In genomic region chrX:1922765-1923501, dm6 we compare ENCODE assay signal across 8 fruit fly cellular contexts.
TF ChIP-seq lines count a peak whose summit lies in the region.

eIF2Bepsilon (minus strand) TSS chrX:1922874.
Ocrl (plus strand) TSS chrX:1922981.

- TF ChIP-seq CTCF in S2 (optimal IDR thresholded peaks at IDR 0.05; lab: Kevin White, UChicago): peak; percentile 46 to 53
- TF ChIP-seq CTCF in whole organism, embryonic (GFP tag; optimal IDR thresholded peaks at IDR 0.05; lab: Kevin White, UChicago): peak; percentile 36

TF ChIP-seq in Kc167, 6 proteins besides CTCF, POLR2A, EP300 and RAD21:
- no peak for TF ChIP-seq h (optimal IDR thresholded peaks at IDR 0.05; lab: Kevin White, UChicago)
- no peak for TF ChIP-seq psq (optimal IDR thresholded peaks at IDR 0.05; lab: Kevin White, UChicago)
- peak; percentile 93 for TF ChIP-seq insv (optimal IDR thresholded peaks at IDR 0.05; lab: Kevin White, UChicago)

TF ChIP-seq in whole organism, 6 proteins besides CTCF, POLR2A, EP300 and RAD21:
- TF ChIP-seq EcR (GFP tag; optimal IDR thresholded peaks at IDR 0.05; lab: Kevin White, UChicago) (no peak), Dll (optimal IDR thresholded peaks at IDR 0.05; lab: Kevin White, UChicago) (peak; percentile 26)

TF ChIP-seq in whole organism, adult, 20 proteins besides CTCF, POLR2A, EP300 and RAD21 (continues in another document):
- TF ChIP-seq CG1620 (GFP tag; optimal IDR thresholded peaks at IDR 0.05; lab: Kevin White, UChicago) (peak; percentile 25), pad (GFP tag; optimal IDR thresholded peaks at IDR 0.05; lab: Kevin White, UChicago) (peak; percentile 13), tj (GFP tag; optimal IDR thresholded peaks at IDR 0.05; lab: Kevin White, UChicago) (no peak), Mnt (GFP tag; optimal IDR thresholded peaks at IDR 0.05; lab: Kevin White, UChicago) (peak; percentile 66), CG12768 (GFP tag; optimal IDR thresholded peaks at IDR 0.05; lab: Kevin White, UChicago) (no peak), toe (GFP tag; optimal IDR thresholded peaks at IDR 0.05; lab: Kevin White, UChicago) (no peak), CG7045 (GFP tag; optimal IDR thresholded peaks at IDR 0.05; lab: Kevin White, UChicago) (no peak), Hr96 (GFP tag; optimal IDR thresholded peaks at IDR 0.05; lab: Kevin White, UChicago) (no peak), ovo (GFP tag; optimal IDR thresholded peaks at IDR 0.05; lab: Kevin White, UChicago) (no peak), CG33017 (tag; optimal IDR thresholded peaks at IDR 0.05; lab: Kevin White, UChicago) (no peak), CG14711 (tag; optimal IDR thresholded peaks at IDR 0.05; lab: Kevin White, UChicago) (peak; percentile 58), Crg-1 (GFP tag; optimal IDR thresholded peaks at IDR 0.05; lab: Kevin White, UChicago) (no peak), CG7101 (tag; optimal IDR thresholded peaks at IDR 0.05; lab: Kevin White, UChicago) (peak; percentile 15), bab1 (GFP tag; optimal IDR thresholded peaks at IDR 0.05; lab: Kevin White, UChicago) (peak; percentile 38), Clk (GFP tag; optimal IDR thresholded peaks at IDR 0.05; lab: Kevin White, UChicago) (no peak), CG5204 (GFP tag; optimal IDR thresholded peaks at IDR 0.05; lab: Kevin White, UChicago) (no peak), kay (GFP tag; lab: Kevin White, UChicago; ENCODE audit: borderline replicate concordance) (no peak), CG11617 (GFP tag; optimal IDR thresholded peaks at IDR 0.05; lab: Kevin White, UChicago) (no peak)

TF ChIP-seq in whole organism, embryonic, 481 proteins besides CTCF, POLR2A, EP300 and RAD21 (continues in another document):
- TF ChIP-seq CG14441 (GFP tag; IDR thresholded peaks at IDR 0.05; lab: Robert Waterston, UW) (no peak), fu2 (GFP tag; optimal IDR thresholded peaks at IDR 0.05; lab: Kevin White, UChicago) (no peak), pita (GFP tag; optimal IDR thresholded peaks at IDR 0.05; lab: Kevin White, UChicago) (peak; percentile 73), bsh (GFP tag; optimal IDR thresholded peaks at IDR 0.05; lab: Kevin White, UChicago) (no peak), CG7556 (GFP tag; optimal IDR thresholded peaks at IDR 0.05; lab: Kevin White, UChicago) (no peak), Taf1 (GFP tag; IDR thresholded peaks at IDR 0.05; lab: Robert Waterston, UW) (no peak), E2f1 (GFP tag; IDR thresholded peaks at IDR 0.05; lab: Robert Waterston, UW) (no peak), gsb-n (tag; optimal IDR thresholded peaks at IDR 0.05; lab: Kevin White, UChicago) (no peak), CG6765 (GFP tag; optimal IDR thresholded peaks at IDR 0.05; lab: Kevin White, UChicago) (no peak), CG7372 (GFP tag; IDR thresholded peaks at IDR 0.05; lab: Robert Waterston, UW) (no peak), Eip74EF (GFP tag; optimal IDR thresholded peaks at IDR 0.05; lab: Kevin White, UChicago) (no peak), CG1832 (GFP tag; optimal IDR thresholded peaks at IDR 0.05; lab: Kevin White, UChicago) (no peak), mld (GFP tag; IDR thresholded peaks at IDR 0.05; lab: Robert Waterston, UW; ENCODE audit: partially characterized antibody) (no peak), CG8089 (GFP tag; optimal IDR thresholded peaks at IDR 0.05; lab: Kevin White, UChicago) (no peak), grn (GFP tag; optimal IDR thresholded peaks at IDR 0.05; lab: Kevin White, UChicago) (no peak), hkb (optimal IDR thresholded peaks at IDR 0.05; lab: Kevin White, UChicago) (no peak), hkb (GFP tag; IDR thresholded peaks at IDR 0.05; lab: Robert Waterston, UW) (no peak), CG3163 (GFP tag; optimal IDR thresholded peaks at IDR 0.05; lab: Kevin White, UChicago) (no peak), Hand (GFP tag; optimal IDR thresholded peaks at IDR 0.05; lab: Kevin White, UChicago) (no peak)

TF ChIP-seq in whole organism, prepupa, 60 proteins besides CTCF, POLR2A, EP300 and RAD21:
- no peak for TF ChIP-seq Hr38 (GFP tag; optimal IDR thresholded peaks at IDR 0.05; lab: Kevin White, UChicago)
- no peak for TF ChIP-seq Ets96B (tag; optimal IDR thresholded peaks at IDR 0.05; lab: Kevin White, UChicago)
- TF ChIP-seq CG15336 (GFP tag; IDR thresholded peaks at IDR 0.05; lab: Robert Waterston, UW): no peak
- peak; percentile 88 for TF ChIP-seq fkh (GFP tag; optimal IDR thresholded peaks at IDR 0.05; lab: Kevin White, UChicago)
- TF ChIP-seq fd59A (GFP tag; optimal IDR thresholded peaks at IDR 0.05; lab: Kevin White, UChicago): no peak
- 0 out of 3 replicates have a peak, but pooled peaks have one; percentile 5 for TF ChIP-seq CG6163 (GFP tag; IDR thresholded peaks at IDR 0.05; lab: Robert Waterston, UW)
- TF ChIP-seq Ets21C (GFP tag; optimal IDR thresholded peaks at IDR 0.05; lab: Kevin White, UChicago): no peak
- TF ChIP-seq Sox14 (GFP tag; optimal IDR thresholded peaks at IDR 0.05; lab: Kevin White, UChicago): no peak
- TF ChIP-seq svp (GFP tag; lab: Kevin White, UChicago): peak; percentile 88
- TF ChIP-seq CG6792 (GFP tag; optimal IDR thresholded peaks at IDR 0.05; lab: Kevin White, UChicago): no peak
- TF ChIP-seq CG1621 (tag; optimal IDR thresholded peaks at IDR 0.05; lab: Kevin White, UChicago): peak; percentile 57
- no peak for TF ChIP-seq Gug (GFP tag; IDR thresholded peaks at IDR 0.05; lab: Robert Waterston, UW)

TF ChIP-seq in whole organism, pupa, 21 proteins besides CTCF, POLR2A, EP300 and RAD21:
- TF ChIP-seq CG13204 (GFP tag; optimal IDR thresholded peaks at IDR 0.05; lab: Kevin White, UChicago) (no peak), CG4496 (GFP tag; IDR thresholded peaks at IDR 0.05; lab: Robert Waterston, UW) (no peak), EcR (GFP tag; optimal IDR thresholded peaks at IDR 0.05; lab: Kevin White, UChicago) (peak; percentile 49), CG17806 (tag; optimal IDR thresholded peaks at IDR 0.05; lab: Kevin White, UChicago) (no peak)

TF ChIP-seq in whole organism, wandering third instar larva, 38 proteins besides CTCF, POLR2A, EP300 and RAD21:
- TF ChIP-seq Rel (GFP tag; optimal IDR thresholded peaks at IDR 0.05; lab: Kevin White, UChicago) (no peak), Rel (tag; optimal IDR thresholded peaks at IDR 0.05; lab: Kevin White, UChicago) (peak; percentile 90), Dfd (GFP tag; optimal IDR thresholded peaks at IDR 0.05; lab: Kevin White, UChicago) (no peak), Hr83 (GFP tag; optimal IDR thresholded peaks at IDR 0.05; lab: Kevin White, UChicago; ENCODE audit: poor library complexity, severe bottlenecking) (no peak), ey (GFP tag; optimal IDR thresholded peaks at IDR 0.05; lab: Kevin White, UChicago) (no peak), CrebA (GFP tag; optimal IDR thresholded peaks at IDR 0.05; lab: Kevin White, UChicago; ENCODE audit: borderline replicate concordance) (no peak), dsf (GFP tag; optimal IDR thresholded peaks at IDR 0.05; lab: Kevin White, UChicago; ENCODE audit: borderline replicate concordance) (no peak), lola (GFP tag; optimal IDR thresholded peaks at IDR 0.05; lab: Kevin White, UChicago) (no peak), psq (GFP tag; optimal IDR thresholded peaks at IDR 0.05; lab: Kevin White, UChicago) (no peak), h (GFP tag; optimal IDR thresholded peaks at IDR 0.05; lab: Kevin White, UChicago) (peak; percentile 26), OdsH (GFP tag; optimal IDR thresholded peaks at IDR 0.05; lab: Kevin White, UChicago) (no peak), fru (GFP tag; optimal IDR thresholded peaks at IDR 0.05; lab: Kevin White, UChicago) (no peak), N (GFP tag; optimal IDR thresholded peaks at IDR 0.05; lab: Kevin White, UChicago) (no peak), HLH106 (tag; optimal IDR thresholded peaks at IDR 0.05; lab: Kevin White, UChicago) (peak; percentile 8), brk (GFP tag; optimal IDR thresholded peaks at IDR 0.05; lab: Kevin White, UChicago) (no peak), Jra (GFP tag; optimal IDR thresholded peaks at IDR 0.05; lab: Kevin White, UChicago) (no peak), sage (GFP tag; optimal IDR thresholded peaks at IDR 0.05; lab: Kevin White, UChicago) (no peak)
